Worm (Caenorhabditis elegans) whole organism, L3 larva: ENCODE results near the gene clec-187.

ENCODE experiments used
- jun-1 ChIP-seq: fragments of 150-350 bp; optimal IDR thresholded peaks from 2 replicates; lab custom pipeline; 2014; ENCODE audit warnings: missing biosample characterization, missing genetic modification reagents, missing genetic modification characterization
- nhr-11 ChIP-seq: fragments of 150-350 bp; optimal IDR thresholded peaks from 2 replicates; lab custom pipeline; 2014; ENCODE audit warnings: missing biosample characterization, missing genetic modification characterization
- nhr-28 ChIP-seq: fragments of 150-350 bp; optimal IDR thresholded peaks from 2 replicates; lab custom pipeline; 2014; ENCODE audit warnings: missing biosample characterization, missing genetic modification characterization
- nhr-76 ChIP-seq: fragments of 150-350 bp; sonication (generic microtip); optimal IDR thresholded peaks from 5 replicates; lab custom pipeline; 2014; ENCODE audit warnings: missing biosample characterization, missing genetic modification characterization
- pha-4 ChIP-seq: fragments of 150-350 bp; optimal IDR thresholded peaks from 2 replicates; lab custom pipeline; 2014; ENCODE audit warnings: missing biosample characterization, missing genetic modification reagents, missing genetic modification characterization
- snpc-4 ChIP-seq: fragments of 150-350 bp; optimal IDR thresholded peaks from 2 replicates; lab custom pipeline; 2014; ENCODE audit warnings: missing biosample characterization, missing genetic modification characterization

- TF ChIP-seq pha-4 (no peak), jun-1 (tag; lab: Kevin White, UChicago) (no peak), snpc-4 (tag; lab: Kevin White, UChicago) (no peak), nhr-28 (tag; lab: Kevin White, UChicago) (no peak), nhr-76 (no peak), nhr-11 (tag; lab: Kevin White, UChicago) (no peak)
Observed at ce11 chrIV:12906529-12906928, 35.2 kb upstream of the clec-187 start, which contains the start of gene K08D8.3.
